Fruit fly (Drosophila melanogaster): ENCODE data around the gene CG9016.

The CG9016 gene

DNA sequence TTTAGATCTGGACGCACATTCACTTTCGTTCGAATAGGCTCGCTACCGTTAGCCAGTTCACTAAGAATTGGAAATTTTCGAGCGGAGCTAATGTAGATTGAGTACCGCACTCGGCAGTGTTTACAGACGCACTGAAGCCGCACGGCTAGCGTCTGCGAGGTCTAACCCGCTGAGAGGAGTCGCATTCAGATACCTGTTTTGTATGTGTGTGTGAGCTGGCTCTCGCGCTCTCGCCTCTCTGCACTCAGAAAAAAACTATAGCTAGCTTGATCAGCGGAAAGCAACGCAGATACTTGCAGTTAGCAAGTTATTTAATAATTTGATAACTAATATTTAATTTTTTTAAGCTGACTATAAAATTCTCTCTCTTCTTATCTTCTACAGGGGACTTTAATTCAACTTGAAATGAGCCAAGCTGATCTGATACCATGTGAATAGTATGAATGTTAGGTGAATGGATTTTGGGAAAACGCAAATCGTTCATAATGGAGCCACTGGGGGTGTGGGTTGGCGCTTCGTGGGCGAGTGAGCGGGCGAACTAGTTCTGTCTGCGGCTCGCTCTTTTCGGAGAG lies 44.0 kb downstream of the CG9016 start, which contains the start of gene rau (continued):
- TF ChIP-seq chinmo (GFP tag; IDR thresholded peaks at IDR 0.05; ENCODE audit: partially characterized antibody) (peak; percentile 63; the same call in 1 of the 4 replicates), CG8388 (GFP tag; optimal IDR thresholded peaks at IDR 0.05) (peak; percentile 65), gfzf (GFP tag; optimal IDR thresholded peaks at IDR 0.05) (no peak), Dek (tag; optimal IDR thresholded peaks at IDR 0.05) (peak; percentile 50), Stat92E (GFP tag; optimal IDR thresholded peaks at IDR 0.05) (peak in 1 of 3 experiments; percentile 57), unpg (GFP tag; optimal IDR thresholded peaks at IDR 0.05) (peak; percentile 73), Dll (GFP tag; IDR thresholded peaks at IDR 0.05; ENCODE audit: partially characterized antibody) (peak; percentile 28; the same call in 1 of the 4 replicates), CG11696 (GFP tag; IDR thresholded peaks at IDR 0.05) (peak; percentile 44; the same call in 1 of the 2 replicates), Usf (GFP tag; optimal IDR thresholded peaks at IDR 0.05) (peak; percentile 23), sc (optimal IDR thresholded peaks at IDR 0.05) (no peak), sc (GFP tag; optimal IDR thresholded peaks at IDR 0.05) (peak; percentile 67), az2 (GFP tag; optimal IDR thresholded peaks at IDR 0.05) (peak; percentile 70), CG3726 (GFP tag; IDR thresholded peaks at IDR 0.05) (0 out of 3 replicates have a peak, but pooled peaks have one; percentile 36), CG31441 (GFP tag; IDR thresholded peaks at IDR 0.05) (peak; percentile 83), CG18011 (GFP tag; optimal IDR thresholded peaks at IDR 0.05) (peak; percentile 33), CG13894 (tag; optimal IDR thresholded peaks at IDR 0.05) (peak; percentile 73), usp (GFP tag; optimal IDR thresholded peaks at IDR 0.05) (no peak), wdn (GFP tag; IDR thresholded peaks at IDR 0.05) (peak; percentile 50; the same call in 1 of the 2 replicates), CG7357 (GFP tag; IDR thresholded peaks at IDR 0.05) (no peak), CG2875 (GFP tag; optimal IDR thresholded peaks at IDR 0.05) (peak; percentile 71), CG12769 (tag; optimal IDR thresholded peaks at IDR 0.05) (no peak), cad (GFP tag; optimal IDR thresholded peaks at IDR 0.05) (no peak), Rfx (GFP tag; IDR thresholded peaks at IDR 0.05) (peak; percentile 80), C15 (GFP tag; IDR thresholded peaks at IDR 0.05) (peak; percentile 51; the same call in 1 of the 3 replicates), crp (GFP tag; optimal IDR thresholded peaks at IDR 0.05) (no peak), disco-r (GFP tag; optimal IDR thresholded peaks at IDR 0.05) (no peak), CG18764 (GFP tag; optimal IDR thresholded peaks at IDR 0.05) (peak; percentile 71), CG17328 (GFP tag; IDR thresholded peaks at IDR 0.05) (peak; percentile 58), slou (GFP tag; optimal IDR thresholded peaks at IDR 0.05) (no peak), Dbx (GFP tag; IDR thresholded peaks at IDR 0.05) (peak; percentile 72), yki (optimal IDR thresholded peaks at IDR 0.05) (peak; percentile 58), run (tag; optimal IDR thresholded peaks at IDR 0.05) (peak; percentile 45), so (GFP tag; IDR thresholded peaks at IDR 0.05) (0 out of 3 replicates have a peak, but pooled peaks have one; percentile 20), CG17359 (tag; optimal IDR thresholded peaks at IDR 0.05) (peak; percentile 74), mam (GFP tag; optimal IDR thresholded peaks at IDR 0.05) (peak; percentile 65), CG18619 (GFP tag; optimal IDR thresholded peaks at IDR 0.05) (peak; percentile 59), CG4328 (GFP tag; optimal IDR thresholded peaks at IDR 0.05) (peak; percentile 70), ttk (GFP tag; IDR thresholded peaks at IDR 0.05) (no peak)

dm6 chr2L:5876474-5877067 lies 46.9 kb downstream of the CG9016 start:
- TF ChIP-seq emc (GFP tag; optimal IDR thresholded peaks at IDR 0.05) (no peak), run (tag; optimal IDR thresholded peaks at IDR 0.05) (no peak), fd64A (GFP tag; optimal IDR thresholded peaks at IDR 0.05) (peak; percentile 7), sisA (GFP tag; IDR thresholded peaks at IDR 0.05) (no peak), gcm (GFP tag; optimal IDR thresholded peaks at IDR 0.05) (no peak), CG2202 (tag; optimal IDR thresholded peaks at IDR 0.05) (no peak), danr (GFP tag; IDR thresholded peaks at IDR 0.05) (no peak), Rfx (GFP tag; IDR thresholded peaks at IDR 0.05) (peak; percentile 53; the same call in 1 of the 2 replicates), CG4730 (GFP tag; IDR thresholded peaks at IDR 0.05) (no peak), odd (GFP tag; optimal IDR thresholded peaks at IDR 0.05) (peak; percentile 56), CG3838 (GFP tag; optimal IDR thresholded peaks at IDR 0.05) (no peak), CG12942 (GFP tag; optimal IDR thresholded peaks at IDR 0.05) (no peak), Dref (GFP tag; IDR thresholded peaks at IDR 0.05) (no peak), Oli (tag; optimal IDR thresholded peaks at IDR 0.05) (no peak), MBD-R2 (GFP tag; IDR thresholded peaks at IDR 0.05) (no peak), CG1024 (GFP tag; IDR thresholded peaks at IDR 0.05) (no peak)

All from whole organism, embryonic.